Worm (Caenorhabditis elegans) whole organism, mixed stage, embryonic: ENCODE measurements around the gene prde-1.

ENCODE experiments used
- bed-3 ChIP-seq: fragments of 200-800 bp; sonication (Bioruptor generic); optimal IDR thresholded peaks from 3 replicates; lab custom pipeline; 2018; ENCODE audit warnings: mild to moderate bottlenecking, missing genetic modification characterization, moderate library complexity, missing compliant biosample characterization
- mls-2 ChIP-seq: sonication (generic microtip); optimal IDR thresholded peaks from 2 replicates; lab custom pipeline; 2016; ENCODE audit warnings: mild to moderate bottlenecking, missing genetic modification characterization, moderate library complexity, missing compliant biosample characterization
- nhr-12 ChIP-seq: fragments of 150-350 bp; optimal IDR thresholded peaks from 2 replicates; lab custom pipeline; 2014; ENCODE audit warnings: missing biosample characterization, missing genetic modification characterization
- nhr-28 ChIP-seq: fragments of 150-350 bp; optimal IDR thresholded peaks from 2 replicates; lab custom pipeline; 2014; ENCODE audit warnings: missing biosample characterization, missing genetic modification characterization
- unc-39 ChIP-seq: fragments of 150-350 bp; optimal IDR thresholded peaks from 2 replicates; lab custom pipeline; 2014; ENCODE audit warnings: missing biosample characterization, missing genetic modification characterization
- unc-62 ChIP-seq: fragments of 150-350 bp; optimal IDR thresholded peaks from 2 replicates; lab custom pipeline; 2014; ENCODE audit warnings: missing biosample characterization, missing genetic modification reagents, missing genetic modification characterization

DNA sequence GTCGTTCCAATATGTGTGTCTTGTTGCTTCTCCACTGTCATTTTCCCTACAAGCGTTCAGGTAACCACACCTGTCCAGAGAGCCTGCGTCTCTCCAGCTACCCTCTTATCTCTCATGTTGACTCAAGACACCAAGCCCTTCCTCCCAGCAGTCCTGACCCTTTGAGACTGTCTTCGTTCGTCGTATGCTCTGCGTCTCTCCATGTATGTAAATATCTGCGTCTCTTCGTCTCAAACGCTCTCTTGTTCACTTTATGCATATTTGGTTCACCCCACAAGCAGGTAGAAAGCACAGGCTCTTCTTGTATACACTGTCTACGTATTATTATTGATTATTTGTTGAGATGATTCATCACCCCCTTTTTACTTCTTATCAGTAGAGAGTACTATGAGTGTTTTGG is 40.3 kb upstream of the prde-1 start:
- no peak for TF ChIP-seq bed-3 (GFP tag; lab: Kevin White, UChicago)
- TF ChIP-seq nhr-28 (tag; lab: Kevin White, UChicago): no peak
- TF ChIP-seq unc-62: no peak
- TF ChIP-seq nhr-12 (tag; lab: Kevin White, UChicago): no peak
- no peak for TF ChIP-seq unc-39 (tag; lab: Kevin White, UChicago)
- TF ChIP-seq mls-2 (tag; lab: Kevin White, UChicago): no peak
